Worm (Caenorhabditis elegans) whole organism, L4 larva: ENCODE measurements around the gene ceh-18.

ENCODE experiments used
- F44E2.7 ChIP-seq: fragments of 200-800 bp; sonication (Bioruptor generic); IDR thresholded peaks from 2 replicates; pipeline ENCODE4 v2.1.2; 2022; ENCODE audit warnings: missing genetic modification characterization, missing compliant biosample characterization
- ama-1 ChIP-seq: fragments of 150-350 bp; optimal IDR thresholded peaks from 2 replicates; lab custom pipeline; 2014; ENCODE audit warnings: inconsistent platforms, mixed read lengths
- daf-19 ChIP-seq: fragments of 200-800 bp; sonication (Bioruptor generic); conservative IDR thresholded peaks from 2 replicates; pipeline ENCODE4 v1.3.6; 2022; ENCODE audit warnings: missing genetic modification characterization, missing compliant biosample characterization
- lin-13 ChIP-seq: fragments of 150-350 bp; optimal IDR thresholded peaks from 2 replicates; lab custom pipeline; 2014; ENCODE audit warnings: missing biosample characterization, missing genetic modification reagents, missing genetic modification characterization
- lin-15B ChIP-seq: fragments of 150-350 bp; sonication (generic microtip); optimal IDR thresholded peaks from 3 replicates; lab custom pipeline; 2014; ENCODE audit warnings: missing biosample characterization, missing genetic modification characterization
- mdt-29 ChIP-seq: fragments of 200-800 bp; sonication (Bioruptor generic); IDR thresholded peaks from 2 replicates; pipeline ENCODE4 v1.3.6; 2022; ENCODE audit warnings: missing genetic modification reagents, missing genetic modification characterization, missing compliant biosample characterization
- nhr-10 ChIP-seq: fragments of 150-350 bp; optimal IDR thresholded peaks from 2 replicates; lab custom pipeline; 2014; ENCODE audit warnings: missing biosample characterization, missing genetic modification characterization
- nhr-102 ChIP-seq: sonication (generic microtip); optimal IDR thresholded peaks from 2 replicates; lab custom pipeline; 2016; ENCODE audit warnings: mild to moderate bottlenecking, missing genetic modification characterization, moderate library complexity, missing compliant biosample characterization
- set-16 ChIP-seq: fragments of 200-800 bp; sonication (Bioruptor generic); IDR thresholded peaks from 2 replicates; pipeline ENCODE4 v1.3.6; 2022; ENCODE audit warnings: missing genetic modification reagents, missing genetic modification characterization, missing compliant biosample characterization
- unc-130 ChIP-seq: sonication (generic microtip); optimal IDR thresholded peaks from 2 replicates; lab custom pipeline; 2016; ENCODE audit warnings: missing genetic modification reagents, missing genetic modification characterization, missing compliant biosample characterization

- TF ChIP-seq set-16: no peak
- no peak for TF ChIP-seq daf-19 (GFP tag; lab: Robert Waterston, UW)
- no peak for TF ChIP-seq nhr-102 (tag; lab: Kevin White, UChicago)
- TF ChIP-seq ama-1: no peak
- no peak for TF ChIP-seq lin-15B (tag; lab: Kevin White, UChicago)
- no peak for TF ChIP-seq unc-130 (GFP tag; lab: Kevin White, UChicago)
- no peak for TF ChIP-seq lin-13 (GFP tag; lab: Kevin White, UChicago)
- no peak for TF ChIP-seq mdt-29 (GFP tag; lab: Robert Waterston, UW)
- no peak for TF ChIP-seq nhr-10 (tag; lab: Kevin White, UChicago)
- no peak for TF ChIP-seq F44E2.7 (GFP tag; lab: Robert Waterston, UW)
Observed at ce11 chrX:3835632-3836031, 22.0 kb downstream of the ceh-18 start.
